Worm (Caenorhabditis elegans) whole organism, late embryonic: ENCODE results near the gene F38B7.17.

Experiments
- K09A11.1 ChIP-seq: sonication (generic microtip); optimal IDR thresholded peaks from 2 replicates; lab custom pipeline; 2017; ENCODE audit warnings: antibody characterized with exemption, mild to moderate bottlenecking, missing genetic modification characterization, missing compliant biosample characterization; ENCODE audit not compliant: insufficient read depth
- ama-1 ChIP-seq: fragments of 150-350 bp; optimal IDR thresholded peaks from 2 replicates; lab custom pipeline; 2014
- ceh-22 ChIP-seq: sonication (generic microtip); optimal IDR thresholded peaks from 2 replicates; lab custom pipeline; 2017; ENCODE audit warnings: missing biosample characterization, missing genetic modification characterization
- ceh-6 ChIP-seq: fragments of 200-800 bp; sonication (Bioruptor generic); optimal IDR thresholded peaks from 2 replicates; lab custom pipeline; 2018; ENCODE audit warnings: mild to moderate bottlenecking, missing genetic modification characterization, missing compliant biosample characterization
- fkh-10 ChIP-seq: fragments of 150-350 bp; optimal IDR thresholded peaks from 2 replicates; lab custom pipeline; 2014; ENCODE audit warnings: missing biosample characterization, missing genetic modification reagents, missing genetic modification characterization
- nhr-11 ChIP-seq: fragments of 150-350 bp; optimal IDR thresholded peaks from 2 replicates; lab custom pipeline; 2014; ENCODE audit warnings: missing biosample characterization, missing genetic modification characterization
- pha-2 ChIP-seq: sonication (generic microtip); optimal IDR thresholded peaks from 2 replicates; lab custom pipeline; 2017; ENCODE audit warnings: mild to moderate bottlenecking, missing genetic modification characterization, missing compliant biosample characterization
- pha-4 ChIP-seq: fragments of 150-350 bp; optimal IDR thresholded peaks from 2 replicates; lab custom pipeline; 2018; ENCODE audit warnings: missing biosample characterization, missing genetic modification reagents, missing genetic modification characterization
- ref-2 ChIP-seq: sonication (generic microtip); optimal IDR thresholded peaks from 2 replicates; lab custom pipeline; 2016; ENCODE audit warnings: missing genetic modification characterization, missing compliant biosample characterization
- unc-42 ChIP-seq: sonication (generic microtip); optimal IDR thresholded peaks from 2 replicates; lab custom pipeline; 2016; ENCODE audit warnings: missing genotype, missing genetic modification characterization, missing compliant biosample characterization
- unc-55 ChIP-seq: sonication (generic microtip); optimal IDR thresholded peaks from 2 replicates; lab custom pipeline; 2017; ENCODE audit warnings: missing biosample characterization, missing genetic modification reagents, missing genetic modification characterization

DNA sequence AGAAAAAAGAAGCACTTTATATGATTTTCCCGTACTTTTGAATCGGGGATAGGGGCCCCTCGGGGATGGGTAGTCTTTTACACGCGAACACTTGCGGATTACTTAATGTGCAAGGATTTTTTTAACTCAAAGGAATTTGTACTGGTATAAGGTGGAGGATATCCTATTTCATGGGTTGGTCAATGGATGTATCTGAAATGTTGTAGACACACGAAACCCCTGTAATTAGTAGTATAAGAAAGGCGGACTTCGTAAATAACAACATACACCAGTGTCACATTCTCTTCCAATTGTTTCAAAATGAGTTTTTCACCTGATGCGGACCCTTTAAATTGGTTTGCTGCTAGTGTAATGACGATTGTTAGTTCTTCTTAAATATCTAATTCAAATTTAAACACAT, 44.7 kb upstream of the F38B7.17 start, which contains the start of gene srx-80:
- no peak for TF ChIP-seq K09A11.1 (tag; lab: Kevin White, UChicago)
- no peak for TF ChIP-seq pha-4 (tag; lab: Kevin White, UChicago)
- TF ChIP-seq ceh-6 (GFP tag; lab: Kevin White, UChicago), result no peak
- no peak for TF ChIP-seq ceh-22
- no peak for TF ChIP-seq unc-42 (tag; lab: Kevin White, UChicago)
- no peak for TF ChIP-seq pha-2
- TF ChIP-seq fkh-10 (GFP tag; lab: Kevin White, UChicago), result no peak
- no peak for TF ChIP-seq ref-2 (tag; lab: Kevin White, UChicago)
- TF ChIP-seq unc-55 (GFP tag; lab: Kevin White, UChicago), result no peak
- TF ChIP-seq nhr-11 (tag; lab: Kevin White, UChicago), result no peak
- no peak for TF ChIP-seq ama-1 (lab: Kevin White, UChicago)
